Worm (Caenorhabditis elegans): ENCODE measurements around the gene R10E4.1.

DNA sequence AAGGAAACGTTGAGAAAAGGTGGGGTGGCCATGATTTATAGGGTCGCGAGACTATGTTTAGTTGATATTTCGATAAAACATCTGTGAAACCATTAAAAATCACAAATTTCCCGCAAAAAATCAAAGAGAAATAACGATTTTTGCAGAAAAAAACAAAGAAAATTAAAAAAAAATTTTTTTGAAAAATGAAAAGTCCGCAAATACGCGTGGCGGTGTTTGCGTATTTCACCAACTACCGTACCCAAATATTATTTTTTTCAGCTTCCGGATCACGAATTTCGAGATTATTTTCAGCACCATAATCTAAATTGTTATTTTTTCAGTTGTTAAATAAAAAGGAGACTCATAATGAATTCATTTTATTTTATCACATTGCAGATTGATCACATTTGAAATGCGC lies 39.5 kb upstream of the R10E4.1 start:
- TF ChIP-seq mxl-1 (tag; optimal IDR thresholded peaks at IDR 0.05): no peak
- no peak for TF ChIP-seq rcor-1 (GFP tag; IDR thresholded peaks at IDR 0.05)

Measured in whole organism, young adult.